Fruit fly (Drosophila melanogaster) whole organism, embryonic: Measurements from ENCODE around the gene CG8312.

ENCODE experiments used
- Aef1 ChIP-seq: fragments of 200-800 bp; sonication (Bioruptor generic); IDR thresholded peaks from 3 replicates; pipeline ENCODE4 v1.3.6; 2022; ENCODE audit warnings: missing biosample characterization, missing genetic modification characterization
- CG10979 ChIP-seq: fragments of 200-800 bp; sonication (Bioruptor generic); optimal IDR thresholded peaks from 2 replicates; lab custom pipeline; 2018; ENCODE audit warnings: missing biosample characterization, mild to moderate bottlenecking, missing genetic modification characterization, moderate library complexity
- CG11398 ChIP-seq: fragments of 200-800 bp; sonication (Bioruptor generic); optimal IDR thresholded peaks from 2 replicates; lab custom pipeline; 2016; ENCODE audit warnings: missing biosample characterization, missing genetic modification characterization
- CG11723 ChIP-seq: fragments of 200-800 bp; sonication (Bioruptor generic); optimal IDR thresholded peaks from 2 replicates; lab custom pipeline; 2017; ENCODE audit warnings: missing biosample characterization, mild to moderate bottlenecking, missing genetic modification characterization
- CG12299 ChIP-seq: fragments of 200-800 bp; sonication (Bioruptor generic); optimal IDR thresholded peaks from 2 replicates; lab custom pipeline; 2018; ENCODE audit warnings: missing biosample characterization, mild to moderate bottlenecking, missing genetic modification characterization
- CG15011 ChIP-seq: fragments of 200-800 bp; sonication (Bioruptor generic); optimal IDR thresholded peaks from 3 replicates; lab custom pipeline; 2018; ENCODE audit warnings: missing biosample characterization, mild to moderate bottlenecking, missing genetic modification characterization
- CG1602 ChIP-seq: fragments of 200-800 bp; sonication (Bioruptor generic); optimal IDR thresholded peaks from 3 replicates; lab custom pipeline; 2016; ENCODE audit warnings: missing biosample characterization, missing genetic modification characterization
- CG1647 ChIP-seq: fragments of 200-800 bp; sonication (Bioruptor generic); optimal IDR thresholded peaks from 3 replicates; lab custom pipeline; 2016; ENCODE audit warnings: missing biosample characterization, missing genetic modification characterization
- CG17829 ChIP-seq: fragments of 200-800 bp; optimal IDR thresholded peaks from 2 replicates; lab custom pipeline; 2019; ENCODE audit warnings: missing biosample characterization, mild to moderate bottlenecking, missing genetic modification characterization, moderate library complexity
- CG17912 ChIP-seq: fragments of 200-800 bp; sonication (Bioruptor generic); optimal IDR thresholded peaks from 2 replicates; lab custom pipeline; 2018; ENCODE audit warnings: missing biosample characterization, mild to moderate bottlenecking, missing genetic modification characterization
- CG18262 ChIP-seq: fragments of 200-800 bp; optimal IDR thresholded peaks from 3 replicates; lab custom pipeline; 2019; ENCODE audit warnings: missing biosample characterization, mild to moderate bottlenecking, missing genetic modification characterization, moderate library complexity
- CG4282 ChIP-seq: fragments of 200-800 bp; sonication (Bioruptor generic); optimal IDR thresholded peaks from 2 replicates; lab custom pipeline; 2016; ENCODE audit warnings: missing biosample characterization, missing genetic modification characterization
- CG4404 ChIP-seq: fragments of 200-800 bp; sonication (Bioruptor generic); IDR thresholded peaks from 2 replicates; pipeline ENCODE4 v1.3.6; 2022; ENCODE audit warnings: missing biosample characterization, missing genetic modification characterization
- CG6254 ChIP-seq: fragments of 200-800 bp; sonication (Bioruptor generic); optimal IDR thresholded peaks from 3 replicates; lab custom pipeline; 2017; ENCODE audit warnings: mild to moderate bottlenecking, missing biosample characterization, missing genetic modification reagents, missing genetic modification characterization
- CG9727 ChIP-seq: fragments of 200-800 bp; sonication (Bioruptor generic); optimal IDR thresholded peaks from 3 replicates; lab custom pipeline; 2017; ENCODE audit warnings: missing biosample characterization, mild to moderate bottlenecking, missing genetic modification characterization
- CG9817 ChIP-seq: fragments of 200-800 bp; sonication (Bioruptor generic); optimal IDR thresholded peaks from 2 replicates; lab custom pipeline; 2018; ENCODE audit warnings: missing biosample characterization, mild to moderate bottlenecking, missing genetic modification characterization, moderate library complexity
- CrebB ChIP-seq: fragments of 200-800 bp; sonication (Bioruptor generic); optimal IDR thresholded peaks from 3 replicates; lab custom pipeline; 2018; ENCODE audit warnings: missing biosample characterization, mild to moderate bottlenecking, missing genetic modification characterization
- Dad ChIP-seq: fragments of 200-800 bp; sonication (Bioruptor generic); optimal IDR thresholded peaks from 3 replicates; lab custom pipeline; 2016; ENCODE audit warnings: missing biosample characterization, missing genetic modification characterization
- Dbx ChIP-seq: fragments of 200-800 bp; sonication (Bioruptor generic); IDR thresholded peaks from 3 replicates; pipeline ENCODE4 v1.3.6; 2022; ENCODE audit warnings: missing biosample characterization, missing genetic modification characterization
- Dref ChIP-seq: fragments of 200-800 bp; sonication (Bioruptor generic); IDR thresholded peaks from 2 replicates; pipeline ENCODE4 v1.3.6; 2022; ENCODE audit warnings: missing biosample characterization, missing genetic modification characterization
- Drgx ChIP-seq: fragments of 200-800 bp; sonication (Bioruptor generic); IDR thresholded peaks from 2 replicates; pipeline ENCODE4 v1.3.6; 2022; ENCODE audit warnings: missing biosample characterization, missing genetic modification characterization
- HLH3B ChIP-seq: fragments of 200-800 bp; sonication (Bioruptor generic); IDR thresholded peaks from 2 replicates; pipeline ENCODE4 v1.3.6; 2022; ENCODE audit warnings: missing biosample characterization, missing genetic modification characterization
- MESR4 ChIP-seq: fragments of 200-800 bp; sonication (Bioruptor generic); optimal IDR thresholded peaks from 2 replicates; lab custom pipeline; 2018; ENCODE audit warnings: missing biosample characterization, mild to moderate bottlenecking, missing genetic modification characterization, moderate library complexity
- Mad ChIP-seq: fragments of 200-800 bp; sonication (Bioruptor generic); optimal IDR thresholded peaks from 2 replicates; lab custom pipeline; 2016; ENCODE audit warnings: missing biosample characterization, missing genetic modification characterization
- Max ChIP-seq: fragments of 200-800 bp; sonication (Bioruptor generic); optimal IDR thresholded peaks from 2 replicates; lab custom pipeline; 2016; ENCODE audit warnings: missing biosample characterization, mild to moderate bottlenecking, missing genetic modification characterization
- Neu2 ChIP-seq: fragments of 200-800 bp; sonication (Bioruptor generic); optimal IDR thresholded peaks from 3 replicates; lab custom pipeline; 2016; ENCODE audit warnings: missing biosample characterization, missing genetic modification characterization, borderline replicate concordance
- Oli ChIP-seq: fragments of 200-800 bp; sonication (Bioruptor generic); optimal IDR thresholded peaks from 2 replicates; lab custom pipeline; 2018; ENCODE audit warnings: missing biosample characterization, mild to moderate bottlenecking, missing genetic modification characterization, moderate library complexity
- Pdp1 ChIP-seq, 2 experiments: fragments of 200-800 bp; sonication (Bioruptor generic); optimal IDR thresholded peaks; 3 replicates each; lab custom pipeline; 2016; ENCODE audit warnings: missing biosample characterization in 2 of 2, missing genetic modification characterization in 2 of 2, mild to moderate bottlenecking in 1 of 2, moderate library complexity in 1 of 2
- Ravus ChIP-seq: fragments of 200-800 bp; sonication (Bioruptor generic); IDR thresholded peaks from 2 replicates; pipeline ENCODE4 v1.3.6; 2022; ENCODE audit warnings: missing biosample characterization, missing genetic modification characterization
- Usf ChIP-seq: fragments of 200-800 bp; sonication (Bioruptor generic); optimal IDR thresholded peaks from 2 replicates; lab custom pipeline; 2017; ENCODE audit warnings: missing genotype, missing biosample characterization, missing genetic modification characterization
- ap ChIP-seq: fragments of 200-800 bp; sonication (Bioruptor generic); IDR thresholded peaks from 2 replicates; pipeline ENCODE4 v1.3.6; 2022; ENCODE audit warnings: missing biosample characterization, missing genetic modification characterization
- br ChIP-seq: fragments of >200 bp; optimal IDR thresholded peaks from 2 replicates; lab custom pipeline; 2017
- caup ChIP-seq: fragments of 200-800 bp; sonication (Bioruptor generic); optimal IDR thresholded peaks from 3 replicates; lab custom pipeline; 2017; ENCODE audit warnings: missing biosample characterization, mild to moderate bottlenecking, missing genetic modification characterization, moderate library complexity; ENCODE audit not compliant: severe bottlenecking
- ci ChIP-seq: fragments of 200-800 bp; sonication (Bioruptor generic); IDR thresholded peaks from 3 replicates; pipeline ENCODE4 v1.3.6; 2022; ENCODE audit warnings: missing biosample characterization, missing genetic modification characterization
- crp ChIP-seq, 2 experiments: fragments of 200-800 bp; sonication (Bioruptor generic); optimal IDR thresholded peaks; 2 replicates in 1 of 2; 3 replicates in 1 of 2; lab custom pipeline; 2017; ENCODE audit warnings: missing biosample characterization in 2 of 2, missing genetic modification characterization in 2 of 2, mild to moderate bottlenecking in 1 of 2, moderate library complexity in 1 of 2
- dpn ChIP-seq, 2 experiments: fragments of 200-800 bp; sonication (Bioruptor generic); optimal IDR thresholded peaks; 3 replicates each; lab custom pipeline; 2016; ENCODE audit warnings: missing biosample characterization in 2 of 2, missing genetic modification characterization in 2 of 2
- dysf ChIP-seq: fragments of 200-800 bp; sonication (Bioruptor generic); IDR thresholded peaks from 3 replicates; pipeline ENCODE4 v1.3.6; 2022; ENCODE audit warnings: missing biosample characterization, missing genetic modification characterization
- grau ChIP-seq: fragments of 200-800 bp; optimal IDR thresholded peaks from 3 replicates; lab custom pipeline; 2019; ENCODE audit warnings: missing biosample characterization, mild to moderate bottlenecking, missing genetic modification characterization, moderate library complexity
- ham ChIP-seq: fragments of 200-800 bp; sonication (Bioruptor generic); IDR thresholded peaks from 2 replicates; pipeline ENCODE4 v1.3.6; 2022; ENCODE audit warnings: missing biosample characterization, missing genetic modification characterization
- hb ChIP-seq: fragments of 200-800 bp; sonication (Bioruptor generic); IDR thresholded peaks from 3 replicates; pipeline ENCODE4 v1.3.6; 2022; ENCODE audit warnings: missing biosample characterization, missing genetic modification characterization; ENCODE audit not compliant: partially characterized antibody
- ken ChIP-seq: fragments of 200-800 bp; sonication (Bioruptor generic); IDR thresholded peaks from 3 replicates; pipeline ENCODE4 v1.3.6; 2022; ENCODE audit warnings: missing biosample characterization, missing genetic modification characterization
- otp ChIP-seq: fragments of 200-800 bp; sonication (Bioruptor generic); IDR thresholded peaks from 3 replicates; pipeline ENCODE4, ENCODE4 v1.3.6; 2022; ENCODE audit warnings: missing biosample characterization, missing genetic modification characterization
- pan ChIP-seq, 4 experiments: fragments of >200 bp in 3 of 4; fragments of 200-800 bp in 1 of 4; sonication (Bioruptor generic) in 1 of 4; optimal IDR thresholded peaks in 3 of 4; IDR thresholded peaks in 1 of 4; 2 replicates each; pipeline versions ENCODE4 v1.3.6 to Lab custom; 2017 to 2022; ENCODE audit warnings: missing biosample characterization in 2 of 4, missing genetic modification characterization in 2 of 4, mixed read lengths in 1 of 4
- pfk ChIP-seq: fragments of 200-800 bp; sonication (Bioruptor generic); optimal IDR thresholded peaks from 2 replicates; lab custom pipeline; 2018; ENCODE audit warnings: missing biosample characterization, mild to moderate bottlenecking, missing genetic modification characterization, moderate library complexity
- sna ChIP-seq: fragments of 200-800 bp; sonication (Bioruptor generic); IDR thresholded peaks from 2 replicates; pipeline ENCODE4 v1.3.6; 2022; ENCODE audit warnings: missing biosample characterization, missing genetic modification characterization; ENCODE audit not compliant: partially characterized antibody
- stwl ChIP-seq: fragments of 200-800 bp; sonication (Bioruptor generic); optimal IDR thresholded peaks from 3 replicates; lab custom pipeline; 2018; ENCODE audit warnings: missing biosample characterization, mild to moderate bottlenecking, missing genetic modification characterization, moderate library complexity
- tll ChIP-seq, 2 experiments: fragments of 200-800 bp in 1 of 2; fragments of >200 bp in 1 of 2; sonication (Bioruptor generic) in 1 of 2; optimal IDR thresholded peaks; 2 replicates each; lab custom pipeline; 2017 to 2019; ENCODE audit warnings: missing biosample characterization in 2 of 2, missing genetic modification characterization in 2 of 2, mild to moderate bottlenecking in 1 of 2, moderate library complexity in 1 of 2
- usp ChIP-seq: fragments of >200 bp; optimal IDR thresholded peaks from 2 replicates; lab custom pipeline; 2017; ENCODE audit warnings: missing biosample characterization, missing genetic modification characterization
- wor ChIP-seq: fragments of 200-800 bp; sonication (Bioruptor generic); IDR thresholded peaks from 2 replicates; pipeline ENCODE4 v1.3.6; 2022; ENCODE audit warnings: missing biosample characterization, missing genetic modification characterization
- z ChIP-seq: fragments of 200-800 bp; sonication (Bioruptor generic); IDR thresholded peaks from 3 replicates; pipeline ENCODE4 v1.3.6; 2022; ENCODE audit warnings: missing biosample characterization, missing genetic modification characterization

Gene CG8312

DNA sequence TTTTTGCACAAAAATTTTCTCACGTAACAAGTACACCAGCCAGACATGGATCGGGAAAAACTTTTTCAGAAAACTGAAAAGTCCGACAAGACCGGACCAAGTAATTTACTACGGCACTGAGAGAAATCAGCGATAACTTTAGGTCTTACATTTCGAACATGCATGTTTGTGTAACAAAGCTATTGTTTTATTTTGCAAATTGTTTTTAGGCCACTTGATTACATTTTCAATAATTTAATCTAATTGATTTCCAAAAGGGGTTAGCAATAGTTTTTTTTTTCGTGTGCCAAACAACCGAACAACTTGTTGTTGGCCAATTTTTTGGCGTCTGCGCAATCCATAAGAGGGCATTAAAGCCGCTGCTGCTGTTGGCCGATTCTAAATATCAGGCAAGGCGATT, 22.0 kb downstream of the CG8312 start (continued):
- TF ChIP-seq CG1602 (GFP tag; lab: Kevin White, UChicago) (peak; percentile 28), CG1647 (GFP tag; lab: Kevin White, UChicago) (peak; percentile 21), CG11398 (GFP tag; lab: Kevin White, UChicago) (no peak), otp (peak; percentile 64; the same call in 2 of the 3 replicates), CG15011 (GFP tag; lab: Kevin White, UChicago) (peak; percentile 16), CG18262 (tag; lab: Kevin White, UChicago) (no peak), Max (peak; percentile 46), CG6254 (peak; percentile 30), CG17829 (tag; lab: Kevin White, UChicago) (peak; percentile 24), ham (GFP tag; lab: Robert Waterston, UW) (no peak), CrebB (no peak), CG11723 (GFP tag; lab: Kevin White, UChicago) (peak; percentile 13), CG10979 (peak; percentile 57), Dad (GFP tag; lab: Kevin White, UChicago) (peak; percentile 59), Drgx (GFP tag; lab: Robert Waterston, UW) (peak; percentile 96), tll (GFP tag; optimal IDR thresholded peaks at IDR 0.05; lab: Kevin White, UChicago) (no peak), crp (GFP tag; optimal IDR thresholded peaks at IDR 0.05; lab: Kevin White, UChicago) (no peak), CG9727 (GFP tag; lab: Kevin White, UChicago) (peak; percentile 55), Mad (GFP tag; lab: Kevin White, UChicago) (peak; percentile 15), sna (no peak), Dbx (GFP tag; lab: Robert Waterston, UW) (peak; percentile 58; the same call in 1 of the 3 replicates), pfk (GFP tag; lab: Kevin White, UChicago) (no peak), MESR4 (GFP tag; lab: Kevin White, UChicago) (no peak), CG4404 (GFP tag; lab: Robert Waterston, UW) (no peak), dysf (peak; percentile 80), pan (optimal IDR thresholded peaks at IDR 0.05; lab: Kevin White, UChicago) (no peak), pan (GFP tag; optimal IDR thresholded peaks at IDR 0.05 in 1 of 2, IDR thresholded peaks at IDR 0.05 in 1 of 2) (peak in 1 of 2 experiments; percentile 72), Usf (no peak), Pdp1 (GFP tag; optimal IDR thresholded peaks at IDR 0.05; lab: Kevin White, UChicago) (peak; percentile 52 to 54), Ravus (GFP tag; lab: Robert Waterston, UW) (peak; percentile 37; the same call in 1 of the 2 replicates), z (GFP tag; lab: Robert Waterston, UW) (no peak), usp (no peak), Dref (GFP tag; lab: Robert Waterston, UW) (no peak), ci (GFP tag; lab: Robert Waterston, UW) (peak; percentile 61; the same call in 2 of the 3 replicates), ken (GFP tag; lab: Robert Waterston, UW) (0 out of 3 replicates have a peak, but pooled peaks have one; percentile 5), CG9817 (tag; lab: Kevin White, UChicago) (peak; percentile 33), caup (peak; percentile 62), dpn (GFP tag; optimal IDR thresholded peaks at IDR 0.05; lab: Kevin White, UChicago) (peak; percentile 57 to 70), CG12299 (no peak), CG4282 (GFP tag; lab: Kevin White, UChicago) (no peak), Aef1 (GFP tag; lab: Robert Waterston, UW) (peak; percentile 53), wor (GFP tag; lab: Robert Waterston, UW) (no peak), HLH3B (GFP tag; lab: Robert Waterston, UW) (peak; percentile 70), grau (tag; lab: Kevin White, UChicago) (peak; percentile 40), stwl (no peak), CG17912 (GFP tag; lab: Kevin White, UChicago) (no peak), ap (GFP tag; lab: Robert Waterston, UW) (peak; percentile 46; the same call in 1 of the 2 replicates), br (lab: Kevin White, UChicago) (no peak), Oli (tag; lab: Kevin White, UChicago) (peak; percentile 63), hb (no peak), Neu2 (GFP tag; lab: Kevin White, UChicago) (no peak)
